Worm (Caenorhabditis elegans): ENCODE data around the gene tag-293.

Gene tag-293

DNA sequence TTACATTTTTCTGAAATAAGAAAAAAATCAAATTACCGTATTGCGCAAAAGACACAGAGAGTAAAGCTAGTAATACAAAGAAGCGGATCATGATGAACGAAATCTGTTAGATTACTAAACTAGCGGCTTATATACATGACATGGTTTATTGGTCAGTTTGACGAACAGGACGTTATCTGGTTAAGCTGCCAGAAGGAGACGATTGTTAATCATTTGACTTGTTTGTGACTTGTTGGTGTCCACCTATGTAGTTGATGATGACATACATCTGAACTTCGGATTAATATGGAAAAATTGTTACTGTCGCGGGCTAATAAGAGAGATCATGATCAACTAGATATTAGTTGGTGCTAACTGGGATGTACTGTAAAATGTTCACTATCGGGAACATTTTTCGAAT is 44.7 kb upstream of the tag-293 start, which contains the start of gene cnc-9:
Gene cnc-9 (minus strand): TSS at position 101 of the 400 bp plus-strand sequence.
- TF ChIP-seq ceh-18 (tag; optimal IDR thresholded peaks at IDR 0.05) = no peak

- no peak for TF ChIP-seq zip-5 (tag; optimal IDR thresholded peaks at IDR 0.05)
- TF ChIP-seq lim-6 (tag; optimal IDR thresholded peaks at IDR 0.05) = no peak
- TF ChIP-seq C38D4.7 (GFP tag; optimal IDR thresholded peaks at IDR 0.05) = no peak
- no peak for TF ChIP-seq sox-2 (GFP tag; IDR thresholded peaks at IDR 0.05)
- no peak for TF ChIP-seq fkh-10 (GFP tag; optimal IDR thresholded peaks at IDR 0.05)
- TF ChIP-seq C08G9.2 (tag; optimal IDR thresholded peaks at IDR 0.05) = no peak
- TF ChIP-seq pha-4 (tag; optimal IDR thresholded peaks at IDR 0.05) = no peak
- TF ChIP-seq hlh-15 (tag; optimal IDR thresholded peaks at IDR 0.05) = no peak
These were observed 43.8 kb upstream of the tag-293 start, which contains the start of gene gst-41 for ce11 chrV:7399202-7399601. Gene gst-41, minus strand, starts transcription at chrV:7399302.

DNA sequence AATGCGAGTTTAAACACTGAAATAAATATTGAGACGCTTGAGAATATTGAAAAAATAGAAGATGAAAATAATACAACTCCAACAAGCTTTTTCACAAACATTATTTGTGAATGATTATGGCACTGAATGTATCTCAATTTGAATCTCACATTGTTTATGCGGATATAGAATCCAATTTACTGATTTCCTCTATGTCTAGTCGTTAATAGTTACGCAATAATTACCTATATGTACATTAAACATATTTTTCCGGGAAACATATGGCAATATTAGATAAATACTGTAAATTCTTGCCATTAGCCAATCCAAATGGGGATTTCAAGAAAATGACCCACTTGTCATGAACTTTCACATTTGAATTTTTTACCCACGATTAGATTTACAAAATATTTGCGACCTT is 40.0 kb upstream of the tag-293 start, which contains the start of gene srx-9:
Gene srx-9 (minus strand): TSS at position 101 of the 400 bp plus-strand sequence.
- TF ChIP-seq T23F11.4 (GFP tag; optimal IDR thresholded peaks at IDR 0.05) (no peak), fkh-6 (tag; optimal IDR thresholded peaks at IDR 0.05) (no peak), sdc-2 (tag; optimal IDR thresholded peaks at IDR 0.05) (no peak), dve-1 (tag; optimal IDR thresholded peaks at IDR 0.05) (no peak), Y22D7AL.16 (tag; optimal IDR thresholded peaks at IDR 0.05) (no peak), lin-11 (tag; optimal IDR thresholded peaks at IDR 0.05) (no peak)

ce11 chrV:7391933-7392332 is 36.6 kb upstream of the tag-293 start, which contains the start of gene fbxa-105:
Gene fbxa-105, minus strand, starts transcription at chrV:7392029.
- TF ChIP-seq pat-9 (tag; optimal IDR thresholded peaks at IDR 0.05) (no peak), T23F11.4 (GFP tag; optimal IDR thresholded peaks at IDR 0.05) (no peak), Y22D7AL.16 (tag; optimal IDR thresholded peaks at IDR 0.05) (no peak), ceh-18 (tag; optimal IDR thresholded peaks at IDR 0.05) (no peak), lim-6 (tag; optimal IDR thresholded peaks at IDR 0.05) (no peak), ceh-6 (GFP tag; optimal IDR thresholded peaks at IDR 0.05) (no peak), K02D7.2 (tag; optimal IDR thresholded peaks at IDR 0.05) (no peak), fkh-6 (tag; optimal IDR thresholded peaks at IDR 0.05) (no peak), ceh-45 (GFP tag; IDR thresholded peaks at IDR 0.05) (no peak), ceh-30 (tag; optimal IDR thresholded peaks at IDR 0.05) (no peak), sox-4 (tag; optimal IDR thresholded peaks at IDR 0.05) (no peak), mec-3 (tag; optimal IDR thresholded peaks at IDR 0.05; ENCODE audit: borderline replicate concordance) (no peak), hlh-8 (tag; optimal IDR thresholded peaks at IDR 0.05) (no peak), unc-42 (tag; optimal IDR thresholded peaks at IDR 0.05) (no peak), ceh-31 (tag; optimal IDR thresholded peaks at IDR 0.05) (no peak), ztf-16 (tag; optimal IDR thresholded peaks at IDR 0.05) (no peak), pha-4 (tag; optimal IDR thresholded peaks at IDR 0.05) (no peak), hlh-13 (GFP tag; optimal IDR thresholded peaks at IDR 0.05) (no peak), C08G9.2 (tag; optimal IDR thresholded peaks at IDR 0.05) (no peak), unc-3 (GFP tag; conservative IDR thresholded peaks at IDR 0.05) (no peak), unc-3 (tag; optimal IDR thresholded peaks at IDR 0.05) (no peak)

ce11 chrV:7389771-7390170 is 34.4 kb upstream of the tag-293 start, which contains the start of gene C02H6.1:
Gene C02H6.1, minus strand, starts transcription at chrV:7389871.
- TF ChIP-seq ceh-22 (tag; optimal IDR thresholded peaks at IDR 0.05) (no peak), unc-42 (tag; optimal IDR thresholded peaks at IDR 0.05) (no peak), dve-1 (tag; optimal IDR thresholded peaks at IDR 0.05) (no peak), hlh-15 (tag; optimal IDR thresholded peaks at IDR 0.05) (no peak), rnt-1 (tag; optimal IDR thresholded peaks at IDR 0.05) (no peak), ceh-14 (tag; optimal IDR thresholded peaks at IDR 0.05) (no peak), ceh-9 (tag; optimal IDR thresholded peaks at IDR 0.05) (no peak), fax-1 (tag; optimal IDR thresholded peaks at IDR 0.05) (no peak), ahr-1 (tag; optimal IDR thresholded peaks at IDR 0.05) (no peak), tbx-2 (tag; optimal IDR thresholded peaks at IDR 0.05) (no peak), ceh-45 (GFP tag; IDR thresholded peaks at IDR 0.05) (no peak), ceh-19 (GFP tag; optimal IDR thresholded peaks at IDR 0.05) (no peak), eyg-1 (tag; optimal IDR thresholded peaks at IDR 0.05) (no peak)
